Worm (Caenorhabditis elegans): ENCODE results near the gene srt-38.
"Not testable (repeated sequence)": the region's sequence is repeated elsewhere in the genome, so short reads cannot be mapped to it uniquely, and the experiment has no call there.

srt-38 gene

DNA sequence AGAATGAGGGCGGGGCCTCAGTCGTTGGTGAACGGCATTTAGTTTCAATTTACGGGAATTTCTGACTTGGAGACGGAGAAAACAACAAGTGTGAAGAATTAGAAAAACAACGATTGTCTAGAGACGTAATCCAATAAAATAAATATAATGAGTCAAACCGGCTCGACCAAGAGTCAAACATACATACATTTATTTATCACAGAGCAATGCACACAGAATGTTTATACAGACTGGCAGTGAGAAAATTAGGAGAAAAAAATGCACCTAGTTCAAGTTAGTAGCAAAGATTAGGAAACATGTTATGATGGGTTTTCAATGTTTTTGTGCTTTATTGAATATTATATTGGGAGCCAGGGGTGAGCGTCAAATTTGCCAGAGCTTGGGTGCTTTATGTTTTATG is 7.6 kb upstream of the srt-38 start, which contains the start of gene srt-20:
srt-20 (minus strand) TSS at position 101 of the 400 bp plus-strand sequence.
- not testable (repeated sequence) for TF ChIP-seq madf-6 (GFP tag; IDR thresholded peaks at IDR 0.05); madf-10 (tag; optimal IDR thresholded peaks at IDR 0.05); D2030.7 (GFP tag; IDR thresholded peaks at IDR 0.05)

DNA sequence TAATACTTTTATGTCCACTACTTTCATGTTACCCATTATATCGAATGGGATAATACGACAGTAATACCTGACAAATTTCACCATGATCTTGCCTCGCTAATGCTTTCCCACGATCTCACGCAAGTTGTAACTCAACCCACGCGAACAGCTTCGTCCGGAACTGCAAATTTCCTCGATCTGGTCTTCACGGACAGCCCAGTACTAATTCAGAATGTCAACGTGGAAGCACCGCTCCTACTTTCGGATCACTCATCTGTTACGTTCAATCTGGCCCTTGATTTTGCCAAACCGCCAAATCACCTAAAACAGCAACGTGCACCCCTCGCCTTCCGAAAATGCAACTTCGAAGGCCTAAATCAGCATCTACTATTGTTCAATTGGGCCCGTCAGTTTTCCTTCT is 2.2 kb upstream of the srt-38 start:
- TF ChIP-seq ama-1 (optimal IDR thresholded peaks at IDR 0.05), result no peak
- no peak for TF ChIP-seq ama-1 (GFP tag; optimal IDR thresholded peaks at IDR 0.05)

DNA sequence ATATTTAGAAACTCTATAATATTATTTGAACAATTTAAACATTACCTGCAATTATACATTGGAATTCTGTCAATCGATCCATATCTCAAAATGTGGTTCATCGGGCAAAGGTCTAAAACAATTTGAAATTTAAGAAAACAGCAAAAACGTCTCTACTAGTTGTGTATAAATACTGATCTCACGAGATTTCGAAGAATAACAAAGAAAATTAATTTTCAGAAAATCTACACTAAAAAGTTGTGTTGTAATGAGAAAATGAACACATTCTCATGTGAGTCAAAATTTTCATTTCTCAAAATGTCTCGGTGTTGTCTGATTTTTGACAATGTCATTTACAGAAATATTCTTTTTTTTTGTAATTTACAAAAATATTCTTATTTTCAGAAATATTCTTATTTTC is 2.9 kb downstream of the srt-38 start, which contains the start of gene srt-36:
srt-36 (minus strand) TSS at position 101 of the 400 bp plus-strand sequence.
- not testable (repeated sequence) for TF ChIP-seq ceh-58 (GFP tag; IDR thresholded peaks at IDR 0.05); egl-18 (GFP tag; IDR thresholded peaks at IDR 0.05); attf-5 (GFP tag; optimal IDR thresholded peaks at IDR 0.05)

ce11 chrV:4264516-4264915 is 6.6 kb downstream of the srt-38 start, which contains the start of gene srt-35:
Gene srt-35, minus strand, starts transcription at chrV:4264616.
- TF ChIP-seq ztf-3 (GFP tag; optimal IDR thresholded peaks at IDR 0.05), result no peak
- no peak for TF ChIP-seq attf-5 (GFP tag; optimal IDR thresholded peaks at IDR 0.05)
- no peak for TF ChIP-seq athp-1 (tag; optimal IDR thresholded peaks at IDR 0.05)
- TF ChIP-seq cebp-1 (GFP tag; IDR thresholded peaks at IDR 0.05), result no peak
- no peak for TF ChIP-seq cebp-1 (tag; optimal IDR thresholded peaks at IDR 0.05)
- no peak for TF ChIP-seq lin-54 (GFP tag; optimal IDR thresholded peaks at IDR 0.05)
- TF ChIP-seq dpl-1 (GFP tag; optimal IDR thresholded peaks at IDR 0.05), result no peak
- TF ChIP-seq atf-7 (tag; optimal IDR thresholded peaks at IDR 0.05), result no peak

ce11 chrV:4261385-4261784 is 9.8 kb downstream of the srt-38 start:
- TF ChIP-seq ets-4 (GFP tag; optimal IDR thresholded peaks at IDR 0.05) (no peak), aptf-2 (GFP tag; conservative IDR thresholded peaks at IDR 0.05) (no peak), ama-1 (optimal IDR thresholded peaks at IDR 0.05) (no peak), ama-1 (GFP tag; optimal IDR thresholded peaks at IDR 0.05) (no peak), lin-54 (GFP tag; optimal IDR thresholded peaks at IDR 0.05) (no peak), hsf-1 (GFP tag; IDR thresholded peaks at IDR 0.05) (no peak), cebp-2 (GFP tag; IDR thresholded peaks at IDR 0.05) (no peak), Y53G8AR.9 (GFP tag; conservative IDR thresholded peaks at IDR 0.05) (no peak), madf-3 (GFP tag; IDR thresholded peaks at IDR 0.05) (no peak), mcd-1 (GFP tag; IDR thresholded peaks at IDR 0.05) (no peak), atf-7 (tag; optimal IDR thresholded peaks at IDR 0.05) (no peak), nfyb-1 (GFP tag; IDR thresholded peaks at IDR 0.05) (no peak), hlh-26 (GFP tag; conservative IDR thresholded peaks at IDR 0.05) (no peak), F33H1.4 (GFP tag; IDR thresholded peaks at IDR 0.05) (no peak), ceh-91 (GFP tag; IDR thresholded peaks at IDR 0.05) (no peak), F39B2.1 (GFP tag; IDR thresholded peaks at IDR 0.05) (no peak), egl-44 (GFP tag; IDR thresholded peaks at IDR 0.05) (no peak), cebp-1 (GFP tag; IDR thresholded peaks at IDR 0.05) (no peak), cebp-1 (tag; optimal IDR thresholded peaks at IDR 0.05) (no peak), mxl-1 (tag; optimal IDR thresholded peaks at IDR 0.05) (no peak), dox-1 (GFP tag; IDR thresholded peaks at IDR 0.05) (no peak)

- no peak for TF ChIP-seq akir-1 (GFP tag; optimal IDR thresholded peaks at IDR 0.05)
- no peak for TF ChIP-seq B0261.1 (tag; optimal IDR thresholded peaks at IDR 0.05)
Measured at ce11 chrV:4260090-4260489, 11.1 kb downstream of the srt-38 start, which contains the start of gene srt-3. Gene srt-3, minus strand, starts transcription at chrV:4260190.
